Fruit fly (Drosophila melanogaster): ENCODE data around the gene obst-H.
A peak's percentile ranks its signal among the peaks of the same experiment; 100 is the strongest.

obst-H gene

DNA sequence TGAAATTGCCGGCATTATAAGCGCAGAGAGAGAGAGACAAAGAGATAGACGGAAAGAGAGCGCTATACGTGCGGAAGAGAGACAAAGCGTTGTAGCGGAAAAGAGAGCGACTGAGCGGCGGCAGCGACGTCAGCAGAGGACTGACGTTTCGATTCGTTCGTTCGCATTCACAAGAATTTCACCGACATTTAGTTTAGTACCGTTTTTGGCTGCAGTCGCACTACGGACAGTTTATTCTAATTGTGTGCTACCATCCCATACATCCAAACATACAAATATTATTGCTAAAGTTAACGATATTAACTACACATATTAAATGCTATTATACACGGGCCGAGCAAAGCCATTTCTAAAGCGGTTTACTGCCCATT lies 6.2 kb upstream of the obst-H start, which contains the start of gene CrebA (continued):
- TF ChIP-seq ato (GFP tag; IDR thresholded peaks at IDR 0.05; ENCODE audit: partially characterized antibody) = no peak
- TF ChIP-seq chinmo (GFP tag; IDR thresholded peaks at IDR 0.05; ENCODE audit: partially characterized antibody) = peak; percentile 76; the same call in 1 of the 4 replicates
- no peak for TF ChIP-seq Dek (tag; optimal IDR thresholded peaks at IDR 0.05)
- no peak for TF ChIP-seq CG2875 (GFP tag; optimal IDR thresholded peaks at IDR 0.05)
- TF ChIP-seq tgo (GFP tag; IDR thresholded peaks at IDR 0.05) = no peak
- no peak for TF ChIP-seq bbx (GFP tag; IDR thresholded peaks at IDR 0.05; ENCODE audit: partially characterized antibody)
- no peak for TF ChIP-seq lov (optimal IDR thresholded peaks at IDR 0.05)
- TF ChIP-seq lov (GFP tag; IDR thresholded peaks at IDR 0.05) = no peak
- no peak for TF ChIP-seq lola (GFP tag; optimal IDR thresholded peaks at IDR 0.05)
- no peak for TF ChIP-seq Antp (GFP tag; optimal IDR thresholded peaks at IDR 0.05)
- 0 out of 2 replicates have a peak, but pooled peaks have one; percentile 20 for TF ChIP-seq hbn (GFP tag; IDR thresholded peaks at IDR 0.05; ENCODE audit: partially characterized antibody)
- TF ChIP-seq Optix (GFP tag; IDR thresholded peaks at IDR 0.05) = no peak
- TF ChIP-seq mirr (GFP tag; optimal IDR thresholded peaks at IDR 0.05) = no peak
- TF ChIP-seq Dbx (GFP tag; IDR thresholded peaks at IDR 0.05) = 0 out of 3 replicates have a peak, but pooled peaks have one; percentile 10
- TF ChIP-seq ro (GFP tag; IDR thresholded peaks at IDR 0.05) = no peak
- TF ChIP-seq stc (GFP tag; IDR thresholded peaks at IDR 0.05) = peak; percentile 34; the same call in 1 of the 2 replicates
- no peak for TF ChIP-seq inv (GFP tag; IDR thresholded peaks at IDR 0.05; ENCODE audit: partially characterized antibody)
- no peak for TF ChIP-seq nmo (GFP tag; optimal IDR thresholded peaks at IDR 0.05)
- no peak for TF ChIP-seq Gug (GFP tag; IDR thresholded peaks at IDR 0.05)
- TF ChIP-seq CG10209 (GFP tag; optimal IDR thresholded peaks at IDR 0.05) = no peak
- TF ChIP-seq slou (GFP tag; optimal IDR thresholded peaks at IDR 0.05) = no peak
- TF ChIP-seq CTCF (GFP tag; optimal IDR thresholded peaks at IDR 0.05) = no peak
- TF ChIP-seq ATbp (GFP tag; optimal IDR thresholded peaks at IDR 0.05) = no peak
- no peak for TF ChIP-seq unpg (GFP tag; optimal IDR thresholded peaks at IDR 0.05)
- TF ChIP-seq esg (GFP tag; conservative IDR thresholded peaks at IDR 0.05) = no peak
- no peak for TF ChIP-seq CG34224 (GFP tag; IDR thresholded peaks at IDR 0.05; ENCODE audit: partially characterized antibody)
- TF ChIP-seq Hey (tag; optimal IDR thresholded peaks at IDR 0.05) = no peak
- no peak for TF ChIP-seq ems (GFP tag; optimal IDR thresholded peaks at IDR 0.05)
- no peak for TF ChIP-seq Hr78 (GFP tag; optimal IDR thresholded peaks at IDR 0.05)
- TF ChIP-seq Dip2 (GFP tag; IDR thresholded peaks at IDR 0.05) = no peak
- 0 out of 2 replicates have a peak, but pooled peaks have one; percentile 6 for TF ChIP-seq CG31441 (GFP tag; IDR thresholded peaks at IDR 0.05)
- no peak for TF ChIP-seq Ravus (GFP tag; IDR thresholded peaks at IDR 0.05)
- TF ChIP-seq Dll (GFP tag; IDR thresholded peaks at IDR 0.05; ENCODE audit: partially characterized antibody) = 0 out of 4 replicates have a peak, but pooled peaks have one; percentile 15
- TF ChIP-seq Abd-B (GFP tag; optimal IDR thresholded peaks at IDR 0.05) = no peak
- no peak for TF ChIP-seq tx (GFP tag; optimal IDR thresholded peaks at IDR 0.05)
- TF ChIP-seq CG5180 (GFP tag; optimal IDR thresholded peaks at IDR 0.05) = no peak
- no peak for TF ChIP-seq aop (GFP tag; IDR thresholded peaks at IDR 0.05)
- TF ChIP-seq YL-1 (GFP tag; optimal IDR thresholded peaks at IDR 0.05) = no peak
- TF ChIP-seq psq (GFP tag; optimal IDR thresholded peaks at IDR 0.05) = no peak
- no peak for TF ChIP-seq nerfin-2 (GFP tag; IDR thresholded peaks at IDR 0.05; ENCODE audit: partially characterized antibody)
- TF ChIP-seq CG8089 (GFP tag; optimal IDR thresholded peaks at IDR 0.05) = no peak
- TF ChIP-seq pfk (GFP tag; optimal IDR thresholded peaks at IDR 0.05) = no peak
- no peak for TF ChIP-seq CG8944 (GFP tag; optimal IDR thresholded peaks at IDR 0.05)
- TF ChIP-seq Nf-YC (tag; optimal IDR thresholded peaks at IDR 0.05) = no peak

All from whole organism, embryonic.